Worm (Caenorhabditis elegans) whole organism, L3 larva: ENCODE results near the gene gnrr-7.

Source experiments
- aly-2 ChIP-seq: fragments of 150-350 bp; optimal IDR thresholded peaks from 2 replicates; lab custom pipeline; 2014; ENCODE audit warnings: missing biosample characterization, missing genetic modification characterization
- ama-1 ChIP-seq: fragments of 150-350 bp; optimal IDR thresholded peaks from 2 replicates; lab custom pipeline; 2018
- ceh-16 ChIP-seq: sonication (generic microtip); optimal IDR thresholded peaks from 2 replicates; lab custom pipeline; 2017; ENCODE audit warnings: missing biosample characterization, missing genetic modification characterization
- ceh-28 ChIP-seq: fragments of 150-350 bp; optimal IDR thresholded peaks from 2 replicates; lab custom pipeline; 2014; ENCODE audit warnings: missing biosample characterization, missing genetic modification reagents, missing genetic modification characterization
- ceh-82 ChIP-seq: fragments of 150-350 bp; optimal IDR thresholded peaks from 2 replicates; lab custom pipeline; 2014; ENCODE audit warnings: missing biosample characterization, missing genetic modification characterization
- ceh-9 ChIP-seq: sonication (generic microtip); optimal IDR thresholded peaks from 2 replicates; lab custom pipeline; 2018; ENCODE audit warnings: missing biosample characterization, missing genetic modification characterization
- elt-1 ChIP-seq: fragments of 150-350 bp; optimal IDR thresholded peaks from 2 replicates; lab custom pipeline; 2014; ENCODE audit warnings: missing biosample characterization, missing genetic modification characterization
- elt-2 ChIP-seq: sonication (generic microtip); optimal IDR thresholded peaks from 2 replicates; lab custom pipeline; 2016; ENCODE audit warnings: missing genetic modification reagents, mild to moderate bottlenecking, missing genetic modification characterization, missing compliant biosample characterization
- elt-3 ChIP-seq, 3 experiments: fragments of 150-350 bp in 1 of 3; sonication (generic microtip) in 2 of 3; optimal IDR thresholded peaks; 2 replicates in 2 of 3; 4 replicates in 1 of 3; lab custom pipeline; 2014 to 2017; ENCODE audit warnings: missing biosample characterization in 3 of 3, missing genetic modification characterization in 3 of 3
- eor-1 ChIP-seq, 2 experiments: fragments of 150-350 bp; optimal IDR thresholded peaks; 2 replicates each; lab custom pipeline; 2014 to 2018; ENCODE audit warnings: missing biosample characterization in 2 of 2, missing genetic modification characterization in 2 of 2
- fkh-10 ChIP-seq: sonication (generic microtip); optimal IDR thresholded peaks from 2 replicates; lab custom pipeline; 2017; ENCODE audit warnings: missing biosample characterization, missing genetic modification reagents, missing genetic modification characterization
- fos-1 ChIP-seq: fragments of 150-350 bp; optimal IDR thresholded peaks from 2 replicates; lab custom pipeline; 2014; ENCODE audit warnings: missing biosample characterization, missing genetic modification characterization
- hmg-11 ChIP-seq: sonication (generic microtip); optimal IDR thresholded peaks from 2 replicates; lab custom pipeline; 2016; ENCODE audit warnings: missing genetic modification characterization, missing compliant biosample characterization
- jun-1 ChIP-seq: fragments of 150-350 bp; optimal IDR thresholded peaks from 2 replicates; lab custom pipeline; 2014; ENCODE audit warnings: missing biosample characterization, missing genetic modification reagents, missing genetic modification characterization
- lin-15B ChIP-seq: fragments of 150-350 bp; optimal IDR thresholded peaks from 2 replicates; lab custom pipeline; 2014; ENCODE audit warnings: missing biosample characterization, missing genetic modification characterization
- lin-39 ChIP-seq: fragments of 150-350 bp; optimal IDR thresholded peaks from 2 replicates; lab custom pipeline; 2018; ENCODE audit warnings: missing biosample characterization, missing genetic modification reagents, missing genetic modification characterization
- lsy-12 ChIP-seq: sonication (generic microtip); optimal IDR thresholded peaks from 2 replicates; lab custom pipeline; 2016; ENCODE audit warnings: mild to moderate bottlenecking, missing genetic modification characterization, missing compliant biosample characterization
- mdl-1 ChIP-seq: fragments of 150-350 bp; optimal IDR thresholded peaks from 2 replicates; lab custom pipeline; 2014; ENCODE audit warnings: missing biosample characterization, missing genetic modification characterization
- mml-1 ChIP-seq: fragments of 150-350 bp; sonication (generic microtip); optimal IDR thresholded peaks from 3 replicates; lab custom pipeline; 2014; ENCODE audit warnings: missing biosample characterization, missing genetic modification characterization
- nfya-1 ChIP-seq: sonication (generic microtip); optimal IDR thresholded peaks from 2 replicates; lab custom pipeline; 2017; ENCODE audit warnings: missing genetic modification characterization, mild to moderate bottlenecking, missing compliant biosample characterization, antibody characterized with exemption, moderate library complexity; ENCODE audit not compliant: insufficient read depth
- nhr-11 ChIP-seq: fragments of 150-350 bp; optimal IDR thresholded peaks from 2 replicates; lab custom pipeline; 2014; ENCODE audit warnings: missing biosample characterization, missing genetic modification characterization
- nhr-12 ChIP-seq: fragments of 150-350 bp; optimal IDR thresholded peaks from 2 replicates; lab custom pipeline; 2014; ENCODE audit warnings: missing biosample characterization, missing genetic modification characterization
- nhr-23 ChIP-seq: fragments of 150-350 bp; optimal IDR thresholded peaks from 2 replicates; lab custom pipeline; 2014; ENCODE audit warnings: missing biosample characterization, missing genetic modification reagents, missing genetic modification characterization
- nhr-43 ChIP-seq: sonication (generic microtip); optimal IDR thresholded peaks from 2 replicates; lab custom pipeline; 2016; ENCODE audit warnings: mild to moderate bottlenecking, missing genetic modification characterization, missing compliant biosample characterization; ENCODE audit not compliant: poor library complexity, severe bottlenecking
- nhr-67 ChIP-seq: fragments of 150-350 bp; optimal IDR thresholded peaks from 2 replicates; lab custom pipeline; 2014; ENCODE audit warnings: missing biosample characterization, missing genetic modification characterization
- nhr-76 ChIP-seq: fragments of 150-350 bp; sonication (generic microtip); optimal IDR thresholded peaks from 5 replicates; lab custom pipeline; 2014; ENCODE audit warnings: missing biosample characterization, missing genetic modification characterization
- pqm-1 ChIP-seq: fragments of 150-350 bp; optimal IDR thresholded peaks from 2 replicates; lab custom pipeline; 2017; ENCODE audit warnings: missing biosample characterization, missing genetic modification characterization, inconsistent platforms
- sea-2 ChIP-seq: fragments of 150-350 bp; sonication (generic microtip); optimal IDR thresholded peaks from 4 replicates; lab custom pipeline; 2014; ENCODE audit warnings: missing biosample characterization, missing genetic modification reagents, missing genetic modification characterization
- skn-1 ChIP-seq: fragments of 150-350 bp; optimal IDR thresholded peaks from 2 replicates; lab custom pipeline; 2014; ENCODE audit warnings: missing biosample characterization, missing genetic modification characterization
- snpc-4 ChIP-seq: fragments of 150-350 bp; optimal IDR thresholded peaks from 2 replicates; lab custom pipeline; 2014; ENCODE audit warnings: missing biosample characterization, missing genetic modification characterization
- unc-39 ChIP-seq: sonication (generic microtip); optimal IDR thresholded peaks from 4 replicates; lab custom pipeline; 2017; ENCODE audit warnings: missing biosample characterization, missing genetic modification characterization
- unc-62 ChIP-seq: fragments of 150-350 bp; sonication (generic microtip); optimal IDR thresholded peaks from 4 replicates; lab custom pipeline; 2014; ENCODE audit warnings: missing biosample characterization, missing genetic modification reagents, missing genetic modification characterization
- zag-1 ChIP-seq: fragments of 150-350 bp; optimal IDR thresholded peaks from 2 replicates; lab custom pipeline; 2014; ENCODE audit warnings: missing biosample characterization, missing genetic modification characterization
- ztf-11 ChIP-seq: fragments of 150-350 bp; optimal IDR thresholded peaks from 2 replicates; lab custom pipeline; 2014; ENCODE audit warnings: missing biosample characterization, missing genetic modification characterization
- ztf-4 ChIP-seq: fragments of 150-350 bp; optimal IDR thresholded peaks from 2 replicates; lab custom pipeline; 2014; ENCODE audit warnings: missing biosample characterization, missing genetic modification characterization

gnrr-7 gene

ce11 chrX:11185498-11185897, at the start of gene gnrr-7:
Gene gnrr-7 (plus strand): TSS chrX:11185798.
- TF ChIP-seq nhr-76 (tag; lab: Kevin White, UChicago), result no peak
- TF ChIP-seq zag-1, result no peak
- no peak for TF ChIP-seq lin-15B
- TF ChIP-seq sea-2 (GFP tag; lab: Kevin White, UChicago), result no peak
- TF ChIP-seq nhr-67 (tag; lab: Kevin White, UChicago), result no peak
- no peak for TF ChIP-seq nfya-1 (tag; lab: Kevin White, UChicago)
- no peak for TF ChIP-seq nhr-43 (tag; lab: Kevin White, UChicago)
- no peak for TF ChIP-seq ztf-4 (tag; lab: Kevin White, UChicago)
- TF ChIP-seq fos-1 (tag; lab: Kevin White, UChicago), result no peak
- no peak for TF ChIP-seq ztf-11 (tag; lab: Kevin White, UChicago)
- no peak for TF ChIP-seq skn-1 (tag; lab: Kevin White, UChicago)
- no peak for TF ChIP-seq pqm-1
- no peak for TF ChIP-seq unc-62

DNA sequence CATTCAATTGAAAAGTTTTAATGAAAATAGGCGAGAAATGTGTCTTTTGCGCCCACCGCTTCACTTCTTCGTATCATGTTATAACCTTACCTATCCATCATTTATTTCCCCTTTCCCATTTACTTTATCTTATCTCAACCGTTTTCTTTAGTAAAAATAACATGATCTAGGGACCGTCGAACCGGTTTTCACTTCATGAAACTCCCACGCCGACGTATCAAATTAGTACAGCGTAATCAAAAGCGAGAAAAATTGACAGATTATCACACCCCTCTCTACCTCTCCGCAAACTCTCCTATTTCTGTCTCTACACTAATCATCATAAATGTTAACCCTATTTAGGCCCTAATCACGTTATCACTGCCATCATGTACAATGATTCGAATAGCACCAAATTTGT, 48.6 kb upstream of the gnrr-7 start:
- TF ChIP-seq elt-2 (tag; lab: Kevin White, UChicago) (peak; percentile 20), mml-1 (tag; lab: Kevin White, UChicago) (no peak), nhr-43 (tag; lab: Kevin White, UChicago) (peak; percentile 29), nhr-67 (tag; lab: Kevin White, UChicago) (no peak), hmg-11 (tag; lab: Kevin White, UChicago) (no peak), skn-1 (tag; lab: Kevin White, UChicago) (no peak), nhr-76 (tag; lab: Kevin White, UChicago) (no peak), lin-15B (no peak), ceh-16 (no peak), lsy-12 (no peak), mdl-1 (no peak), nhr-23 (tag; lab: Kevin White, UChicago) (peak; percentile 47), elt-3 (tag; optimal IDR thresholded peaks at IDR 0.05; lab: Kevin White, UChicago) (peak in 2 of 3 experiments; percentile 70 to 93), ceh-82 (tag; lab: Kevin White, UChicago) (no peak)

DNA sequence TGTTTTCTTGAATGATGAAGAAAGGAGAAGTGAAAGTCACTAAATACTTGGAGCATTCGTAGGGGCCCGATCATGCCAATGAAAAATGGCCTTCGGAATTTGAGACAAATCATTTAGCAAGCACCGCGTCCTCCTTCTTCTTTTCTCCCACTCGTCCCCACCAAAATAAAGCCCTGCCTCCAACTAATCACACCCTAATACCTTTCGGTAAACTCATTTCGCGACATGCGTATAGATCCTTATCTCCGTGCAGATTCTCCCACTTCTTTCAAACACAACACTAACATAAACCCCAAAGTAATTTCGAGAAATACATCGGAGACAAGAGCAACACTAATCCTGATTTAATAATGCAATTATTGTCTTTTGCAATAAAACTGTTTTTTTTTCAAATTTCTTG, 48.0 kb upstream of the gnrr-7 start:
- peak; percentile 60 for TF ChIP-seq lin-39 (tag; lab: Kevin White, UChicago)
- TF ChIP-seq aly-2 (tag; lab: Kevin White, UChicago), result no peak
- TF ChIP-seq lsy-12, result no peak
- TF ChIP-seq elt-1 (tag; lab: Kevin White, UChicago), result peak; percentile 78

- TF ChIP-seq unc-62 (no peak), unc-39 (no peak), ceh-82 (tag; lab: Kevin White, UChicago) (no peak), nhr-12 (tag; lab: Kevin White, UChicago) (no peak)
Observed at ce11 chrX:11151494-11151893, 34.1 kb upstream of the gnrr-7 start.

ce11 chrX:11152720-11153119, 32.9 kb upstream of the gnrr-7 start, which contains the start of the genes C05C9.3 and C05C9.2:
Gene C05C9.3 (minus strand): TSS chrX:11152820.
Gene C05C9.2 (plus strand): TSS chrX:11153065.
- TF ChIP-seq snpc-4 (tag; lab: Kevin White, UChicago), result no peak
- no peak for TF ChIP-seq aly-2 (tag; lab: Kevin White, UChicago)
- TF ChIP-seq ceh-9, result no peak
- no peak for TF ChIP-seq eor-1 (tag; optimal IDR thresholded peaks at IDR 0.05; lab: Kevin White, UChicago)
- no peak for TF ChIP-seq nhr-11 (tag; lab: Kevin White, UChicago)
- TF ChIP-seq ceh-82 (tag; lab: Kevin White, UChicago), result no peak
- TF ChIP-seq mdl-1, result no peak
- no peak for TF ChIP-seq jun-1 (tag; lab: Kevin White, UChicago)
- TF ChIP-seq pqm-1, result no peak
- TF ChIP-seq ztf-11 (tag; lab: Kevin White, UChicago), result no peak
- TF ChIP-seq nhr-76 (tag; lab: Kevin White, UChicago), result no peak

DNA sequence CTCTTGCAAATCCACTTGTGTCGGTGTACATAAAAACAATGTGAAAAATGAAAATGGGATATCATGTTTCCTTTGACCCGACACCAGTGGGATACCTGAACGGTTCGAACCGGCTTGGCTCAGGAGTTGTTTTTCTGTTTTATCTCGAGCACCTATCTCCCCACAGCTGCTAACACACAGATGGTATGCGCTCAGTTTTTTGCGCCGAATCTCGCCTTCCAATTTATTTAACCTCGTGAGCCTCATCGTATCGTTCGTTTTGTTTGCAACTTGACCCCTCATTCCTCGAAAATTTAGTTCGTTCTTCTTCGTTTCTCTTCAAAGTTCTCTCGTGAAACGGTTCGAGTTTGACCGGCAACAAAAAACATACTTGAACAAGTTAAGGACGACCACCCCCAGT, 25.1 kb upstream of the gnrr-7 start, which contains the start of gene C05C9.1:
C05C9.1 (plus strand) TSS at position 301 of the 400 bp plus-strand sequence.
- TF ChIP-seq fkh-10 (GFP tag; lab: Kevin White, UChicago), result no peak
- TF ChIP-seq mml-1 (tag; lab: Kevin White, UChicago), result no peak
- TF ChIP-seq ama-1 (lab: Kevin White, UChicago), result no peak
- TF ChIP-seq nhr-67 (tag; lab: Kevin White, UChicago), result no peak
- no peak for TF ChIP-seq snpc-4 (tag; lab: Kevin White, UChicago)
- no peak for TF ChIP-seq nhr-23 (tag; lab: Kevin White, UChicago)
- no peak for TF ChIP-seq jun-1 (tag; lab: Kevin White, UChicago)
- no peak for TF ChIP-seq elt-1 (tag; lab: Kevin White, UChicago)
- TF ChIP-seq ceh-28 (tag; lab: Kevin White, UChicago), result no peak
- TF ChIP-seq, all 47 proteins: peak for 0
